Fruit fly (Drosophila melanogaster): ENCODE measurements around the gene CG11436.

The CG11436 gene

DNA sequence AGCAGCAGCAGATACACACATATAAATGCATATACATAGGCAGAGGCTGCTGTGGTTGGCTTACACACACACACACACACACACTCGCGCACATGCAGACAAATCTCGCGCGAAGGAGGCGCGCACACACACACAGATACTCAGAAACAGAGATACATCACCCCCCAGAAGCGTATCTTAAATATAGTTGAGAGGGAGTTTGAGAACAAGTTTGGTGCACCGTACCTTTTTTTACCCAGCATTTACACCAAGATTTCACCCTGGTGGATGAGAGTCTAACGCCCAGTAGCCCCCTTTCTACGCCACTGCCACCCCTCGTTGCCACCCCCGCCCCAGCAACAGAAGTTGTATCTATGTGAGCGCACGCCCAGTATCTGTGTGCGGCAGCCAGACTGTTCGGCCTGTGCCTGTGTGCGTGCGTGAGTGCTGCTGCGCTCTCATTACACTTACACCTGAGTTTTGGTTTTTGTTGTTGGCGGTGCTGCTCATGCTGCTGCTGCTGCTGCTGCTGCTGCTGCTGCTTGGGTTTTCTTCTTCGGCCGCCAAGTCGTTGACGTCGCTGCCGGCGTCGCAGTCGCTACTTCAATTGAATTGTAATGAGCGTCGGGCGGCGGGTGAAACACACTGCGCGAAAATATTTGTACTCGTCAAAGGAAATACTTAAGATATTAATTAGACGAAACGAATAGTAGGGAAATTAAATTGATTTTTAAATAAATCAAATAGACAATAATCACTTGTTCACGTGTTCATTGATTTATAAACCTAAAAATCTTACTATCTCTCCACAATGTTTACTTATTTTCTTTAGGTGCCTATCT, 38.5 kb upstream of the CG11436 start (continued):
- TF ChIP-seq Vsx2 (GFP tag; optimal IDR thresholded peaks at IDR 0.05; ENCODE audit: partially characterized antibody) (no peak), GATAd (GFP tag; optimal IDR thresholded peaks at IDR 0.05) (no peak), woc (GFP tag; optimal IDR thresholded peaks at IDR 0.05) (peak; percentile 15), Jra (GFP tag; optimal IDR thresholded peaks at IDR 0.05) (no peak), HLH106 (tag; optimal IDR thresholded peaks at IDR 0.05) (peak; percentile 94), brk (GFP tag; optimal IDR thresholded peaks at IDR 0.05) (no peak), foxo (GFP tag; optimal IDR thresholded peaks at IDR 0.05) (peak in 1 of 2 experiments; percentile 92)

DNA sequence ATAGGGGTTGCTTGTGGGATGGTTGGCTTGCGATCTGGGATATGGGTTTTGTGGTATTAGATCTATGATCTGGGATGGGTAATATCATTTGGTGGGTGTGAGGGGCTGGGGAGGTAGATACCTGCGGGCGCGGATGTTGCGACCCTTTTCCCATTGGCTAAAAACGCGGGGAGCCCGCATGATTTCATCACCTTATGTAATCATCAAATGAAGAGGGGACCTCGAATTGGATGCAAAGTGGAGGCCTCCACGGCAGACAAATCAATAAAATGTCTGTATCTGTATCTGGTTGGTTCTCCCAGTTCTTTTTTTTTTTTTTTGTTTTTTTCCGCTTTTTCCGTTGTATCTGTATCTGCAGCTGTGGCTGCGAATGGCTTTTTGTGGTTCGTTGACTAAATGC, 37.3 kb upstream of the CG11436 start:
- TF ChIP-seq Myc (optimal IDR thresholded peaks at IDR 0.05) = no peak
- TF ChIP-seq dl (GFP tag; optimal IDR thresholded peaks at IDR 0.05; ENCODE audit: insufficient read depth in 1 of 2, partially characterized antibody in 2 of 2) = no peak
- no peak for TF ChIP-seq GATAd (GFP tag; optimal IDR thresholded peaks at IDR 0.05)
- TF ChIP-seq dsf (GFP tag; optimal IDR thresholded peaks at IDR 0.05; ENCODE audit: borderline replicate concordance) = no peak
- no peak for TF ChIP-seq Vsx2 (GFP tag; optimal IDR thresholded peaks at IDR 0.05; ENCODE audit: partially characterized antibody)
- no peak for TF ChIP-seq N (GFP tag; optimal IDR thresholded peaks at IDR 0.05)
- TF ChIP-seq Jra (GFP tag; optimal IDR thresholded peaks at IDR 0.05) = no peak
- TF ChIP-seq Dif (GFP tag; optimal IDR thresholded peaks at IDR 0.05; ENCODE audit: partially characterized antibody) = no peak
- TF ChIP-seq CrebA (GFP tag; optimal IDR thresholded peaks at IDR 0.05; ENCODE audit: borderline replicate concordance) = no peak
- no peak for TF ChIP-seq usp (GFP tag; optimal IDR thresholded peaks at IDR 0.05)
- no peak for TF ChIP-seq HLH106 (tag; optimal IDR thresholded peaks at IDR 0.05)
- no peak for TF ChIP-seq Hnf4 (GFP tag; optimal IDR thresholded peaks at IDR 0.05)
- no peak for TF ChIP-seq Mio (GFP tag; optimal IDR thresholded peaks at IDR 0.05)
- no peak for TF ChIP-seq h (GFP tag; optimal IDR thresholded peaks at IDR 0.05)
- TF ChIP-seq brk (GFP tag; optimal IDR thresholded peaks at IDR 0.05) = no peak
- TF ChIP-seq sage (GFP tag; optimal IDR thresholded peaks at IDR 0.05) = no peak
- TF ChIP-seq foxo (GFP tag; optimal IDR thresholded peaks at IDR 0.05) = no peak

DNA sequence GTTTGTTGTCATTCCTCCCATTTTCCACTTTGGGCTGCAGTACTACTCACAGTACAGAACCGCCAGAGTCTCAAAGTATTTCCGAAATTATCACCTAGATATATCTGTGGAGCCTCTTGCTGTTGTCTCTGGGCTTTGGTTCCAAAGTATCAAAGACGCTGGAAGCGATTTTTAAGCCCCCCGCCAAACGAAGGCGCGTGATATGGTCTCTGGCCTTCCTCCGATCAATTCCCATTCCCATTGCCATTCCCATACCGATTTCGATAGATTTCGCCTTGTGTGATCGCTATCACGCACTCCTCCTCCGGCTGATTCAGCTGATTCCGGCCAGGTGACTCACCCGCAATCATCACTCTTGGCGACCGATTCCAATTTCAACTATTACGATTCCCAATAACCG, 35.9 kb upstream of the CG11436 start:
- TF ChIP-seq Hr83 (GFP tag; optimal IDR thresholded peaks at IDR 0.05; ENCODE audit: poor library complexity, severe bottlenecking) (no peak), h (GFP tag; optimal IDR thresholded peaks at IDR 0.05) (no peak), CG9705 (GFP tag; optimal IDR thresholded peaks at IDR 0.05) (no peak), OdsH (GFP tag; optimal IDR thresholded peaks at IDR 0.05) (no peak), Dfd (GFP tag; optimal IDR thresholded peaks at IDR 0.05) (no peak), pan (optimal IDR thresholded peaks at IDR 0.05) (no peak), jim (GFP tag; optimal IDR thresholded peaks at IDR 0.05) (no peak), CrebA (GFP tag; optimal IDR thresholded peaks at IDR 0.05; ENCODE audit: borderline replicate concordance) (no peak), Hr78 (GFP tag; optimal IDR thresholded peaks at IDR 0.05) (no peak), HLH106 (tag; optimal IDR thresholded peaks at IDR 0.05) (no peak), Rel (GFP tag; optimal IDR thresholded peaks at IDR 0.05) (no peak), Rel (tag; optimal IDR thresholded peaks at IDR 0.05) (no peak), Myc (optimal IDR thresholded peaks at IDR 0.05) (no peak), woc (GFP tag; optimal IDR thresholded peaks at IDR 0.05) (no peak)

DNA sequence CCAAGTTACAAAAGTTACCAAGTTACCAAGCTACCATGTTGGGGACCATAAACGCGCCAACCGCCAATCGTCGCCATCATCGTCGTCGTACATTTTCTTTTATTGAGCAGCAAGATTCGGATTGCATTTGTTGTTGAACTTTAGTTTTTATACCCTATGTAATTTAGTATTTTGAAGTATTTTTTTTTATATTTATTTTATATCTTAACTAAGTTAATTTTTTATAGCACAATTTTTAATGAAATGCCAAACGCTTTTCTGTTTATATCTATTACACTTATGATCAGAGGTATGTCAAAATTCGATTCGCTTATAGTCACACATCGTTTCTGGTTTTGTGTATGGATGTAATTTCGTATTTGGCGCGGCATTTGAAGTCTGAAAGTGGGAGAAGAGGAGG, 30.7 kb upstream of the CG11436 start:
- TF ChIP-seq CG32264 (GFP tag; optimal IDR thresholded peaks at IDR 0.05) (no peak), rgr (GFP tag; optimal IDR thresholded peaks at IDR 0.05) (no peak), CG9705 (GFP tag; optimal IDR thresholded peaks at IDR 0.05) (no peak), Hr83 (GFP tag; optimal IDR thresholded peaks at IDR 0.05; ENCODE audit: poor library complexity, severe bottlenecking) (no peak), Hnf4 (GFP tag; optimal IDR thresholded peaks at IDR 0.05) (no peak), fru (GFP tag; optimal IDR thresholded peaks at IDR 0.05) (no peak), Sp1 (GFP tag; optimal IDR thresholded peaks at IDR 0.05) (no peak), ey (GFP tag; optimal IDR thresholded peaks at IDR 0.05) (no peak), dsf (GFP tag; optimal IDR thresholded peaks at IDR 0.05; ENCODE audit: borderline replicate concordance) (no peak), N (GFP tag; optimal IDR thresholded peaks at IDR 0.05) (no peak), Dif (GFP tag; optimal IDR thresholded peaks at IDR 0.05; ENCODE audit: partially characterized antibody) (no peak), sage (GFP tag; optimal IDR thresholded peaks at IDR 0.05) (no peak), HLH106 (tag; optimal IDR thresholded peaks at IDR 0.05) (no peak), Abd-B (GFP tag; optimal IDR thresholded peaks at IDR 0.05) (no peak)
